Fruit fly (Drosophila melanogaster) whole organism, embryonic: ENCODE data around the gene CG12017.

Experiments used
- CG1024 ChIP-seq: fragments of 200-800 bp; sonication (Bioruptor generic); IDR thresholded peaks from 2 replicates; pipeline ENCODE4 v1.3.6; 2022; ENCODE audit warnings: missing biosample characterization, missing genetic modification characterization
- CG10274 ChIP-seq: fragments of 200-800 bp; sonication (Bioruptor generic); optimal IDR thresholded peaks from 3 replicates; lab custom pipeline; 2017; ENCODE audit warnings: missing biosample characterization, mild to moderate bottlenecking, missing genetic modification characterization
- CG11504 ChIP-seq: fragments of 200-800 bp; sonication (Bioruptor generic); optimal IDR thresholded peaks from 3 replicates; lab custom pipeline; 2019; ENCODE audit warnings: missing biosample characterization, mild to moderate bottlenecking, missing genetic modification characterization, moderate library complexity
- CG12104 ChIP-seq: fragments of 200-800 bp; sonication (Bioruptor generic); optimal IDR thresholded peaks from 3 replicates; lab custom pipeline; 2016; ENCODE audit warnings: missing biosample characterization, missing genetic modification characterization
- CG12659 ChIP-seq: fragments of 200-800 bp; sonication (Bioruptor generic); optimal IDR thresholded peaks from 3 replicates; lab custom pipeline; 2017; ENCODE audit warnings: mild to moderate bottlenecking, missing biosample characterization, missing genetic modification reagents, missing genetic modification characterization
- CG1647 ChIP-seq: fragments of 200-800 bp; sonication (Bioruptor generic); optimal IDR thresholded peaks from 3 replicates; lab custom pipeline; 2016; ENCODE audit warnings: missing biosample characterization, missing genetic modification characterization
- CG18011 ChIP-seq: fragments of 200-800 bp; sonication (Bioruptor generic); optimal IDR thresholded peaks from 2 replicates; lab custom pipeline; 2017; ENCODE audit warnings: missing biosample characterization, missing genetic modification characterization, mild to moderate bottlenecking, moderate library complexity, missing genotype
- CG2129 ChIP-seq: fragments of 200-800 bp; sonication (Bioruptor generic); IDR thresholded peaks from 2 replicates; pipeline ENCODE4 v1.3.6; 2022; ENCODE audit warnings: missing biosample characterization, missing genetic modification characterization; ENCODE audit not compliant: partially characterized antibody
- CG2199 ChIP-seq: fragments of 200-800 bp; sonication (Bioruptor generic); IDR thresholded peaks from 3 replicates; pipeline ENCODE4 v1.3.6; 2022; ENCODE audit warnings: missing biosample characterization, missing genetic modification characterization
- CG2202 ChIP-seq: fragments of 200-800 bp; sonication (Bioruptor generic); optimal IDR thresholded peaks from 2 replicates; lab custom pipeline; 2018; ENCODE audit warnings: missing biosample characterization, mild to moderate bottlenecking, missing genetic modification characterization
- CG2875 ChIP-seq: fragments of 200-800 bp; sonication (Bioruptor generic); optimal IDR thresholded peaks from 2 replicates; lab custom pipeline; 2017; ENCODE audit warnings: missing biosample characterization, mild to moderate bottlenecking, missing genetic modification characterization, missing genetic modification reagents
- CG3065 ChIP-seq: fragments of 200-800 bp; sonication (Bioruptor generic); optimal IDR thresholded peaks from 2 replicates; lab custom pipeline; 2016; ENCODE audit warnings: missing biosample characterization, missing genetic modification characterization
- CG31365 ChIP-seq: fragments of 200-800 bp; sonication (Bioruptor generic); optimal IDR thresholded peaks from 2 replicates; lab custom pipeline; 2018; ENCODE audit warnings: missing biosample characterization, mild to moderate bottlenecking, missing genetic modification characterization
- CG3407 ChIP-seq: fragments of 200-800 bp; sonication (Bioruptor generic); optimal IDR thresholded peaks from 2 replicates; lab custom pipeline; 2018; ENCODE audit warnings: missing biosample characterization, mild to moderate bottlenecking, missing genetic modification characterization
- CG5180 ChIP-seq: fragments of 200-800 bp; sonication (Bioruptor generic); optimal IDR thresholded peaks from 3 replicates; lab custom pipeline; 2017; ENCODE audit warnings: missing biosample characterization, missing genetic modification characterization, mild to moderate bottlenecking, moderate library complexity, missing genetic modification reagents
- CG7556 ChIP-seq: fragments of 200-800 bp; sonication (Bioruptor generic); optimal IDR thresholded peaks from 2 replicates; lab custom pipeline; 2017; ENCODE audit warnings: missing biosample characterization, mild to moderate bottlenecking, missing genetic modification characterization
- CG8359 ChIP-seq: fragments of 200-800 bp; sonication (Bioruptor generic); optimal IDR thresholded peaks from 2 replicates; lab custom pipeline; 2017; ENCODE audit warnings: missing biosample characterization, mild to moderate bottlenecking, missing genetic modification characterization, borderline replicate concordance
- CG9437 ChIP-seq: fragments of 200-800 bp; sonication (Bioruptor generic); optimal IDR thresholded peaks from 2 replicates; lab custom pipeline; 2018; ENCODE audit warnings: missing biosample characterization, mild to moderate bottlenecking, missing genetic modification characterization
- CG9876 ChIP-seq: fragments of 200-800 bp; sonication (Bioruptor generic); optimal IDR thresholded peaks from 2 replicates; lab custom pipeline; 2016; ENCODE audit warnings: missing biosample characterization, missing genetic modification characterization
- CrebB ChIP-seq: fragments of 200-800 bp; sonication (Bioruptor generic); optimal IDR thresholded peaks from 3 replicates; lab custom pipeline; 2018; ENCODE audit warnings: missing biosample characterization, mild to moderate bottlenecking, missing genetic modification characterization
- D19B ChIP-seq: fragments of 200-800 bp; sonication (Bioruptor generic); optimal IDR thresholded peaks from 2 replicates; lab custom pipeline; 2017; ENCODE audit warnings: missing biosample characterization, mild to moderate bottlenecking, missing genetic modification characterization
- Dll ChIP-seq: fragments of 200-800 bp; sonication (Bioruptor generic); IDR thresholded peaks from 4 replicates; pipeline ENCODE4 v1.3.6; 2022; ENCODE audit warnings: missing biosample characterization, missing genetic modification characterization; ENCODE audit not compliant: partially characterized antibody
- Eip74EF ChIP-seq, 2 experiments: fragments of 200-800 bp in 1 of 2; fragments of >200 bp in 1 of 2; sonication (Bioruptor generic) in 1 of 2; optimal IDR thresholded peaks; 2 replicates each; lab custom pipeline; 2017 to 2019; ENCODE audit warnings: missing biosample characterization in 2 of 2, missing genetic modification characterization in 2 of 2, mild to moderate bottlenecking in 1 of 2, moderate library complexity in 1 of 2
- Ets97D ChIP-seq: fragments of 200-800 bp; sonication (Bioruptor generic); optimal IDR thresholded peaks from 3 replicates; lab custom pipeline; 2016; ENCODE audit warnings: missing biosample characterization, missing genetic modification characterization
- Fer2 ChIP-seq: fragments of 200-800 bp; sonication (Bioruptor generic); optimal IDR thresholded peaks from 2 replicates; lab custom pipeline; 2018; ENCODE audit warnings: missing biosample characterization, mild to moderate bottlenecking, missing genetic modification characterization, moderate library complexity
- Gsc ChIP-seq: fragments of 200-800 bp; sonication (Bioruptor generic); IDR thresholded peaks from 2 replicates; pipeline ENCODE4 v1.3.6; 2022; ENCODE audit warnings: missing biosample characterization, missing genetic modification characterization
- Gug ChIP-seq: fragments of 200-800 bp; sonication (Bioruptor generic); IDR thresholded peaks from 4 replicates; pipeline ENCODE4 v1.3.6; 2022; ENCODE audit warnings: missing biosample characterization, missing genetic modification characterization
- H15 ChIP-seq: fragments of 200-800 bp; sonication (Bioruptor generic); IDR thresholded peaks from 3 replicates; pipeline ENCODE4 v1.3.6; 2022; ENCODE audit warnings: missing biosample characterization, missing genetic modification characterization
- Hey ChIP-seq: fragments of 200-800 bp; sonication (Bioruptor generic); optimal IDR thresholded peaks from 3 replicates; lab custom pipeline; 2018; ENCODE audit warnings: missing biosample characterization, mild to moderate bottlenecking, missing genetic modification characterization
- Hsf ChIP-seq: fragments of 200-800 bp; sonication (Bioruptor generic); optimal IDR thresholded peaks from 3 replicates; lab custom pipeline; 2016; ENCODE audit warnings: missing biosample characterization, missing genetic modification characterization
- Lim3 ChIP-seq: fragments of 200-800 bp; sonication (Bioruptor generic); IDR thresholded peaks from 2 replicates; pipeline ENCODE4 v1.3.6; 2022; ENCODE audit warnings: missing biosample characterization, missing genetic modification characterization
- Med ChIP-seq: fragments of 200-800 bp; sonication (Bioruptor generic); peaks from one replicate; lab custom pipeline; 2016; ENCODE audit warnings: missing biosample characterization, missing genetic modification characterization, mild to moderate bottlenecking, inconsistent platforms, moderate library complexity
- Optix ChIP-seq: fragments of 200-800 bp; sonication (Bioruptor generic); IDR thresholded peaks from 3 replicates; pipeline ENCODE4 v1.3.6; 2022; ENCODE audit warnings: missing biosample characterization, missing genetic modification characterization
- amos ChIP-seq: fragments of 200-800 bp; sonication (Bioruptor generic); IDR thresholded peaks from 2 replicates; pipeline ENCODE4 v1.3.6; 2022; ENCODE audit warnings: missing biosample characterization, missing genetic modification characterization; ENCODE audit not compliant: partially characterized antibody
- cas ChIP-seq: fragments of 200-800 bp; sonication (Bioruptor generic); IDR thresholded peaks from 2 replicates; pipeline ENCODE4 v1.3.6; 2022; ENCODE audit warnings: missing biosample characterization, missing genetic modification characterization
- caup ChIP-seq: fragments of 200-800 bp; sonication (Bioruptor generic); optimal IDR thresholded peaks from 3 replicates; lab custom pipeline; 2017; ENCODE audit warnings: missing biosample characterization, mild to moderate bottlenecking, missing genetic modification characterization, moderate library complexity; ENCODE audit not compliant: severe bottlenecking
- cg ChIP-seq: fragments of 200-800 bp; sonication (Bioruptor generic); optimal IDR thresholded peaks from 3 replicates; lab custom pipeline; 2019; ENCODE audit warnings: missing biosample characterization, mild to moderate bottlenecking, missing genetic modification characterization, moderate library complexity
- chinmo ChIP-seq: fragments of 200-800 bp; sonication (Bioruptor generic); IDR thresholded peaks from 4 replicates; pipeline ENCODE4 v1.3.6; 2022; ENCODE audit warnings: missing biosample characterization, missing genetic modification characterization; ENCODE audit not compliant: partially characterized antibody
- crol ChIP-seq: fragments of 200-800 bp; sonication (Bioruptor generic); IDR thresholded peaks from 2 replicates; pipeline ENCODE4 v1.3.6; 2022; ENCODE audit warnings: missing biosample characterization, missing genetic modification characterization
- fu2 ChIP-seq: fragments of 200-800 bp; sonication (Bioruptor generic); optimal IDR thresholded peaks from 2 replicates; lab custom pipeline; 2016; ENCODE audit warnings: missing biosample characterization, missing genetic modification characterization
- gcm ChIP-seq: fragments of 200-800 bp; sonication (Bioruptor generic); optimal IDR thresholded peaks from 2 replicates; lab custom pipeline; 2019; ENCODE audit warnings: missing biosample characterization, mild to moderate bottlenecking, missing genetic modification characterization, moderate library complexity
- grn ChIP-seq: fragments of 200-800 bp; sonication (Bioruptor generic); optimal IDR thresholded peaks from 3 replicates; lab custom pipeline; 2017; ENCODE audit warnings: missing biosample characterization, missing genetic modification characterization
- hb ChIP-seq: fragments of 200-800 bp; sonication (Bioruptor generic); IDR thresholded peaks from 3 replicates; pipeline ENCODE4 v1.3.6; 2022; ENCODE audit warnings: missing biosample characterization, missing genetic modification characterization; ENCODE audit not compliant: partially characterized antibody
- pita ChIP-seq: fragments of 200-800 bp; sonication (Bioruptor generic); optimal IDR thresholded peaks from 2 replicates; lab custom pipeline; 2017; ENCODE audit warnings: missing biosample characterization, mild to moderate bottlenecking, missing genetic modification characterization
- sc ChIP-seq, 3 experiments: fragments of >200 bp in 2 of 3; fragments of 200-800 bp in 1 of 3; sonication (Bioruptor generic) in 1 of 3; optimal IDR thresholded peaks; 2 replicates in 2 of 3; 3 replicates in 1 of 3; lab custom pipeline; 2017; ENCODE audit warnings: mild to moderate bottlenecking in 1 of 3, missing biosample characterization in 1 of 3, missing genetic modification characterization in 1 of 3, missing genetic modification reagents in 1 of 3
- schlank ChIP-seq: fragments of 200-800 bp; sonication (Bioruptor generic); optimal IDR thresholded peaks from 2 replicates; lab custom pipeline; 2018; ENCODE audit warnings: missing biosample characterization, mild to moderate bottlenecking, missing genetic modification characterization
- seq ChIP-seq: fragments of 200-800 bp; sonication (Bioruptor generic); IDR thresholded peaks from 2 replicates; pipeline ENCODE4 v1.3.6; 2022; ENCODE audit warnings: missing biosample characterization, missing genetic modification characterization
- trh ChIP-seq: fragments of 200-800 bp; sonication (Bioruptor generic); optimal IDR thresholded peaks from 2 replicates; lab custom pipeline; 2016; ENCODE audit warnings: missing biosample characterization, missing genetic modification characterization
- tx ChIP-seq: fragments of 200-800 bp; sonication (Bioruptor generic); optimal IDR thresholded peaks from 2 replicates; lab custom pipeline; 2016; ENCODE audit warnings: missing biosample characterization, missing genetic modification characterization
- unpg ChIP-seq: fragments of 200-800 bp; sonication (Bioruptor generic); optimal IDR thresholded peaks from 3 replicates; lab custom pipeline; 2018; ENCODE audit warnings: missing biosample characterization, mild to moderate bottlenecking, missing genetic modification characterization, moderate library complexity

The CG12017 gene

dm6 chr3L:3288414-3288813, 8.4 kb downstream of the CG12017 start (continued):
- TF ChIP-seq sc (optimal IDR thresholded peaks at IDR 0.05; lab: Kevin White, UChicago) = no peak
- no peak for TF ChIP-seq sc (GFP tag; optimal IDR thresholded peaks at IDR 0.05; lab: Kevin White, UChicago)
- TF ChIP-seq Hey = no peak
- no peak for TF ChIP-seq D19B
- no peak for TF ChIP-seq CG2129
- no peak for TF ChIP-seq CG11504 (tag; lab: Kevin White, UChicago)
- no peak for TF ChIP-seq Fer2
- no peak for TF ChIP-seq Gsc (GFP tag; lab: Robert Waterston, UW)
- TF ChIP-seq chinmo = no peak
- TF ChIP-seq amos (GFP tag; lab: Robert Waterston, UW) = no peak; the same call in 1 of the 2 replicates
- no peak for TF ChIP-seq Hsf (GFP tag; lab: Kevin White, UChicago)
- TF ChIP-seq trh (GFP tag; lab: Kevin White, UChicago) = no peak
- no peak for TF ChIP-seq crol
- no peak for TF ChIP-seq CG3407 (GFP tag; lab: Kevin White, UChicago)
- TF ChIP-seq Dll = no peak
- TF ChIP-seq CG5180 = no peak
- no peak for TF ChIP-seq CG31365 (tag; lab: Kevin White, UChicago)
- no peak for TF ChIP-seq pita (GFP tag; lab: Kevin White, UChicago)
- TF ChIP-seq Ets97D = no peak
- no peak for TF ChIP-seq CG1647
- TF ChIP-seq schlank (tag; lab: Kevin White, UChicago) = no peak
- TF ChIP-seq H15 (GFP tag; lab: Robert Waterston, UW) = peak; percentile 42; the same call in 1 of the 3 replicates
- TF ChIP-seq CG8359 (GFP tag; lab: Kevin White, UChicago) = no peak
- TF ChIP-seq caup = no peak
- TF ChIP-seq tx (GFP tag; lab: Kevin White, UChicago) = no peak
- peak; percentile 29; the same call in 1 of the 4 replicates for TF ChIP-seq Gug
- TF ChIP-seq fu2 (GFP tag; lab: Kevin White, UChicago) = no peak
- no peak for TF ChIP-seq CG12659 (GFP tag; lab: Kevin White, UChicago)
- no peak for TF ChIP-seq CG9437 (GFP tag; lab: Kevin White, UChicago)
- TF ChIP-seq Med (GFP tag; lab: Kevin White, UChicago) = peak; percentile 16
- no peak for TF ChIP-seq CG2202
- no peak for TF ChIP-seq CG12104 (GFP tag; lab: Kevin White, UChicago)
- TF ChIP-seq unpg (GFP tag; lab: Kevin White, UChicago) = no peak
- peak; percentile 67 for TF ChIP-seq CG1024 (GFP tag; lab: Robert Waterston, UW)
- TF ChIP-seq CG3065 (GFP tag; lab: Kevin White, UChicago) = no peak
- no peak for TF ChIP-seq hb (GFP tag; lab: Robert Waterston, UW)
- no peak for TF ChIP-seq cg (GFP tag; lab: Kevin White, UChicago)
- TF ChIP-seq CG18011 (GFP tag; lab: Kevin White, UChicago) = no peak
- TF ChIP-seq Lim3 (GFP tag; lab: Robert Waterston, UW) = no peak
- TF ChIP-seq cas (GFP tag; lab: Robert Waterston, UW) = no peak
- TF ChIP-seq gcm (GFP tag; lab: Kevin White, UChicago) = no peak
- TF ChIP-seq CG2875 = no peak
- TF ChIP-seq CG9876 = no peak
- TF ChIP-seq CrebB (tag; lab: Kevin White, UChicago) = no peak
- TF ChIP-seq Eip74EF (GFP tag; optimal IDR thresholded peaks at IDR 0.05; lab: Kevin White, UChicago) = no peak
- no peak for TF ChIP-seq CG10274
- TF ChIP-seq Optix (GFP tag; lab: Robert Waterston, UW) = no peak
- TF ChIP-seq CG2199 (GFP tag; lab: Robert Waterston, UW) = no peak; the same call in 2 of the 3 replicates
- no peak for TF ChIP-seq seq (GFP tag; lab: Robert Waterston, UW)
- no peak for TF ChIP-seq grn (GFP tag; lab: Kevin White, UChicago)
- no peak for TF ChIP-seq CG7556
